Fruit fly (Drosophila melanogaster) whole organism, pupa: ENCODE measurements around the gene Ir64a.
A peak's percentile ranks its signal among the peaks of the same experiment; 100 is the strongest.

Source experiments
- CG10348 ChIP-seq: fragments of 200-800 bp; sonication (Bioruptor generic); IDR thresholded peaks from 2 replicates; pipeline ENCODE4 v1.3.6; 2022; ENCODE audit warnings: missing biosample characterization, missing genetic modification characterization
- CG12605 ChIP-seq: fragments of 200-800 bp; sonication (Bioruptor generic); IDR thresholded peaks from 2 replicates; pipeline ENCODE4 v1.3.6; 2022; ENCODE audit warnings: missing biosample characterization, missing genetic modification characterization
- CG13204 ChIP-seq: fragments of 200-800 bp; sonication (Bioruptor generic); optimal IDR thresholded peaks from 2 replicates; lab custom pipeline; 2018; ENCODE audit warnings: missing biosample characterization, mild to moderate bottlenecking, missing genetic modification characterization, moderate library complexity
- CG14655 ChIP-seq: fragments of 200-800 bp; sonication (Bioruptor generic); optimal IDR thresholded peaks from 3 replicates; lab custom pipeline; 2017; ENCODE audit warnings: mild to moderate bottlenecking, missing biosample characterization, missing genetic modification reagents, missing genetic modification characterization
- CG15710 ChIP-seq: fragments of 200-800 bp; sonication (Bioruptor generic); optimal IDR thresholded peaks from 2 replicates; lab custom pipeline; 2018; ENCODE audit warnings: missing biosample characterization, mild to moderate bottlenecking, missing genetic modification characterization, moderate library complexity
- CG17806 ChIP-seq: fragments of 200-800 bp; sonication (Bioruptor generic); optimal IDR thresholded peaks from 2 replicates; lab custom pipeline; 2018; ENCODE audit warnings: missing biosample characterization, mild to moderate bottlenecking, missing genetic modification characterization, moderate library complexity
- CG32121 ChIP-seq: fragments of 200-800 bp; sonication (Bioruptor generic); IDR thresholded peaks from 2 replicates; pipeline ENCODE4 v1.3.6; 2022; ENCODE audit warnings: missing biosample characterization, missing genetic modification characterization
- CG34367 ChIP-seq: fragments of 200-800 bp; sonication (Bioruptor generic); optimal IDR thresholded peaks from 2 replicates; lab custom pipeline; 2018; ENCODE audit warnings: missing biosample characterization, mild to moderate bottlenecking, missing genetic modification characterization
- CG4496 ChIP-seq: fragments of 200-800 bp; sonication (Bioruptor generic); IDR thresholded peaks from 3 replicates; pipeline ENCODE4 v1.3.6; 2022; ENCODE audit warnings: missing biosample characterization, missing genetic modification characterization
- CG8159 ChIP-seq: fragments of 200-800 bp; sonication (Bioruptor generic); optimal IDR thresholded peaks from 3 replicates; lab custom pipeline; 2018; ENCODE audit warnings: missing biosample characterization, mild to moderate bottlenecking, missing genetic modification characterization, moderate library complexity
- CG8301 ChIP-seq: fragments of 200-800 bp; sonication (Bioruptor generic); optimal IDR thresholded peaks from 2 replicates; lab custom pipeline; 2018; ENCODE audit warnings: missing biosample characterization, mild to moderate bottlenecking, missing genetic modification characterization
- CG9948 ChIP-seq: fragments of 200-800 bp; sonication (Bioruptor generic); optimal IDR thresholded peaks from 2 replicates; lab custom pipeline; 2018; ENCODE audit warnings: missing biosample characterization, mild to moderate bottlenecking, missing genetic modification characterization, moderate library complexity
- D1 ChIP-seq: fragments of 200-800 bp; sonication (Bioruptor generic); optimal IDR thresholded peaks from 2 replicates; lab custom pipeline; 2018; ENCODE audit warnings: missing biosample characterization, mild to moderate bottlenecking, missing genetic modification characterization, moderate library complexity
- EcR ChIP-seq: fragments of 200-800 bp; sonication (Bioruptor generic); optimal IDR thresholded peaks from 3 replicates; lab custom pipeline; 2019; ENCODE audit warnings: missing biosample characterization, missing genetic modification characterization, mild to moderate bottlenecking, moderate library complexity, missing genetic modification reagents
- Ets98B ChIP-seq: fragments of 200-800 bp; sonication (Bioruptor generic); IDR thresholded peaks from 2 replicates; pipeline ENCODE4 v1.3.6; 2022; ENCODE audit warnings: missing biosample characterization, missing genetic modification characterization
- Pif1A ChIP-seq: fragments of 200-800 bp; sonication (Bioruptor generic); optimal IDR thresholded peaks from 3 replicates; lab custom pipeline; 2016; ENCODE audit warnings: missing biosample characterization, missing genetic modification characterization
- Pif1B ChIP-seq: fragments of 200-800 bp; sonication (Bioruptor generic); optimal IDR thresholded peaks from 3 replicates; lab custom pipeline; 2016; ENCODE audit warnings: missing biosample characterization, missing genetic modification characterization
- Snoo ChIP-seq: fragments of 200-800 bp; sonication (Bioruptor generic); optimal IDR thresholded peaks from 3 replicates; lab custom pipeline; 2017; ENCODE audit warnings: missing biosample characterization, mild to moderate bottlenecking, missing genetic modification characterization, inconsistent platforms
- fd96Ca ChIP-seq: fragments of 200-800 bp; sonication (Bioruptor generic); IDR thresholded peaks from 3 replicates; pipeline ENCODE4 v1.3.6; 2022; ENCODE audit warnings: missing biosample characterization, missing genetic modification characterization
- gl ChIP-seq: fragments of 200-800 bp; sonication (Bioruptor generic); optimal IDR thresholded peaks from 2 replicates; lab custom pipeline; 2018; ENCODE audit warnings: missing biosample characterization, mild to moderate bottlenecking, missing genetic modification characterization
- rn ChIP-seq: fragments of 200-800 bp; sonication (Bioruptor generic); IDR thresholded peaks from 2 replicates; pipeline ENCODE4 v1.3.6; 2022; ENCODE audit warnings: missing biosample characterization, missing genetic modification characterization

The Ir64a gene

dm6 chr3L:5352684-5353322, 29.8 kb downstream of the Ir64a start:
- TF ChIP-seq CG8159 (tag; lab: Kevin White, UChicago) (peak; percentile 97), EcR (GFP tag; lab: Kevin White, UChicago) (peak; percentile 100), CG4496 (peak; percentile 66; the same call in 2 of the 3 replicates), rn (no peak), Pif1A (GFP tag; lab: Kevin White, UChicago) (peak; percentile 14), Snoo (peak; percentile 78), gl (tag; lab: Kevin White, UChicago) (peak; percentile 80), D1 (tag; lab: Kevin White, UChicago) (peak; percentile 82), CG32121 (0 out of 2 replicates have a peak, but pooled peaks have one; percentile 8), CG14655 (GFP tag; lab: Kevin White, UChicago) (peak; percentile 65), CG17806 (tag; lab: Kevin White, UChicago) (peak; percentile 89), Ets98B (GFP tag; lab: Robert Waterston, UW) (no peak), fd96Ca (no peak), CG15710 (peak; percentile 97), CG12605 (peak; percentile 53; the same call in 1 of the 2 replicates), CG8301 (tag; lab: Kevin White, UChicago) (peak; percentile 49), CG34367 (tag; lab: Kevin White, UChicago) (peak; percentile 92), CG13204 (GFP tag; lab: Kevin White, UChicago) (peak; percentile 89), CG9948 (tag; lab: Kevin White, UChicago) (peak; percentile 89), CG10348 (no peak), Pif1B (peak; percentile 73)
- TF ChIP-seq, all 21 proteins: peak for 17

dm6 chr3L:5351348-5351850, 31.2 kb downstream of the Ir64a start:
- no peak for TF ChIP-seq CG10348
- TF ChIP-seq gl (tag; lab: Kevin White, UChicago), result no peak
- TF ChIP-seq CG8159 (tag; lab: Kevin White, UChicago), result no peak
- no peak for TF ChIP-seq CG14655 (GFP tag; lab: Kevin White, UChicago)
- TF ChIP-seq CG4496, result no peak
- no peak for TF ChIP-seq CG9948 (tag; lab: Kevin White, UChicago)
- TF ChIP-seq Snoo, result no peak
- TF ChIP-seq CG12605, result no peak

- peak; percentile 38 for TF ChIP-seq CG8159 (tag; lab: Kevin White, UChicago)
- no peak for TF ChIP-seq CG12605
- peak; percentile 11 for TF ChIP-seq Pif1A (GFP tag; lab: Kevin White, UChicago)
- TF ChIP-seq D1 (tag; lab: Kevin White, UChicago), result no peak
- no peak for TF ChIP-seq Pif1B
- peak; percentile 35 for TF ChIP-seq CG8301 (tag; lab: Kevin White, UChicago)
- peak; percentile 42 for TF ChIP-seq CG9948 (tag; lab: Kevin White, UChicago)
- TF ChIP-seq, all 21 proteins: peak for 4
Observed at dm6 chr3L:5349751-5350310, 32.8 kb downstream of the Ir64a start.

dm6 chr3L:5348987-5349386, 33.6 kb downstream of the Ir64a start:
- TF ChIP-seq CG32121 (no peak), CG10348 (no peak), gl (tag; lab: Kevin White, UChicago) (no peak), Pif1A (GFP tag; lab: Kevin White, UChicago) (no peak), CG12605 (no peak), EcR (GFP tag; lab: Kevin White, UChicago) (no peak), CG9948 (tag; lab: Kevin White, UChicago) (no peak), CG14655 (GFP tag; lab: Kevin White, UChicago) (no peak), fd96Ca (no peak), CG4496 (no peak), CG15710 (no peak), CG8159 (tag; lab: Kevin White, UChicago) (no peak), CG8301 (tag; lab: Kevin White, UChicago) (no peak), CG13204 (GFP tag; lab: Kevin White, UChicago) (no peak), Snoo (no peak), Ets98B (GFP tag; lab: Robert Waterston, UW) (no peak), CG17806 (tag; lab: Kevin White, UChicago) (no peak)

dm6 chr3L:5342909-5343710, 39.5 kb downstream of the Ir64a start:
- TF ChIP-seq EcR (GFP tag; lab: Kevin White, UChicago) (no peak), CG8159 (tag; lab: Kevin White, UChicago) (no peak), CG34367 (tag; lab: Kevin White, UChicago) (no peak), gl (tag; lab: Kevin White, UChicago) (no peak), fd96Ca (no peak), CG9948 (tag; lab: Kevin White, UChicago) (no peak)
